Worm (Caenorhabditis elegans) whole organism, L3 larva: Measurements from ENCODE around the gene C17F4.12.

ENCODE experiments used
- ama-1 ChIP-seq: fragments of 150-350 bp; optimal IDR thresholded peaks from 2 replicates; lab custom pipeline; 2018
- daf-12 ChIP-seq: fragments of 150-350 bp; optimal IDR thresholded peaks from 2 replicates; lab custom pipeline; 2014; ENCODE audit warnings: missing biosample characterization, missing genetic modification reagents, missing genetic modification characterization
- elt-2 ChIP-seq: sonication (generic microtip); optimal IDR thresholded peaks from 2 replicates; lab custom pipeline; 2016; ENCODE audit warnings: missing genetic modification reagents, mild to moderate bottlenecking, missing genetic modification characterization, missing compliant biosample characterization
- lsy-12 ChIP-seq: sonication (generic microtip); optimal IDR thresholded peaks from 2 replicates; lab custom pipeline; 2016; ENCODE audit warnings: mild to moderate bottlenecking, missing genetic modification characterization, missing compliant biosample characterization
- mdl-1 ChIP-seq: fragments of 150-350 bp; optimal IDR thresholded peaks from 2 replicates; lab custom pipeline; 2014; ENCODE audit warnings: missing biosample characterization, missing genetic modification characterization
- nfya-1 ChIP-seq: sonication (generic microtip); optimal IDR thresholded peaks from 2 replicates; lab custom pipeline; 2017; ENCODE audit warnings: missing genetic modification characterization, mild to moderate bottlenecking, missing compliant biosample characterization, antibody characterized with exemption, moderate library complexity; ENCODE audit not compliant: insufficient read depth
- nhr-237 ChIP-seq: fragments of 150-350 bp; optimal IDR thresholded peaks from 2 replicates; lab custom pipeline; 2014; ENCODE audit warnings: missing biosample characterization, missing genetic modification characterization
- nhr-28 ChIP-seq: fragments of 150-350 bp; optimal IDR thresholded peaks from 2 replicates; lab custom pipeline; 2014; ENCODE audit warnings: missing biosample characterization, missing genetic modification characterization
- nhr-77 ChIP-seq: fragments of 150-350 bp; optimal IDR thresholded peaks from 2 replicates; lab custom pipeline; 2014; ENCODE audit warnings: missing biosample characterization, missing genetic modification characterization
- tbx-2 ChIP-seq: sonication (generic microtip); optimal IDR thresholded peaks from 2 replicates; lab custom pipeline; 2016; ENCODE audit warnings: mild to moderate bottlenecking, missing genetic modification characterization, missing compliant biosample characterization
- unc-62 ChIP-seq: fragments of 150-350 bp; sonication (generic microtip); optimal IDR thresholded peaks from 4 replicates; lab custom pipeline; 2014; ENCODE audit warnings: missing biosample characterization, missing genetic modification reagents, missing genetic modification characterization
- zag-1 ChIP-seq: fragments of 150-350 bp; optimal IDR thresholded peaks from 2 replicates; lab custom pipeline; 2014; ENCODE audit warnings: missing biosample characterization, missing genetic modification characterization

ce11 chrII:3249406-3249805 is 5.4 kb upstream of the C17F4.12 start, which contains the start of gene clec-124:
- TF ChIP-seq nhr-77 (tag; lab: Kevin White, UChicago), result no peak
- no peak for TF ChIP-seq mdl-1
- no peak for TF ChIP-seq nhr-28 (tag; lab: Kevin White, UChicago)
- TF ChIP-seq elt-2 (tag; lab: Kevin White, UChicago), result no peak
- no peak for TF ChIP-seq unc-62 (GFP tag; lab: Kevin White, UChicago)
- TF ChIP-seq ama-1 (lab: Kevin White, UChicago), result no peak
- no peak for TF ChIP-seq lsy-12 (tag; lab: Kevin White, UChicago)
- TF ChIP-seq nfya-1 (tag; lab: Kevin White, UChicago), result no peak
- TF ChIP-seq zag-1 (tag; lab: Kevin White, UChicago), result no peak
- TF ChIP-seq nhr-237 (tag; lab: Kevin White, UChicago), result no peak
- no peak for TF ChIP-seq daf-12 (tag; lab: Kevin White, UChicago)
- TF ChIP-seq tbx-2, result no peak
